Fruit fly (Drosophila melanogaster): Measurements from ENCODE around the gene mtd.

mtd gene

dm6 chr3R:5361681-5362319, 11.6 kb upstream of the mtd start (continued):
- TF ChIP-seq lbe (GFP tag; optimal IDR thresholded peaks at IDR 0.05) (peak; percentile 94), shn (GFP tag; optimal IDR thresholded peaks at IDR 0.05) (peak; percentile 37), CG3838 (GFP tag; optimal IDR thresholded peaks at IDR 0.05) (peak; percentile 48), Antp (GFP tag; optimal IDR thresholded peaks at IDR 0.05) (peak; percentile 91), jumu (GFP tag; optimal IDR thresholded peaks at IDR 0.05) (peak; percentile 88), ci (GFP tag; IDR thresholded peaks at IDR 0.05) (peak; percentile 92), CG31388 (GFP tag; optimal IDR thresholded peaks at IDR 0.05) (peak; percentile 17), aop (GFP tag; IDR thresholded peaks at IDR 0.05) (0 out of 2 replicates have a peak, but pooled peaks have one; percentile 15), CG7271 (tag; optimal IDR thresholded peaks at IDR 0.05) (peak; percentile 26), Dip3 (GFP tag; optimal IDR thresholded peaks at IDR 0.05) (peak; percentile 85), gce (GFP tag; IDR thresholded peaks at IDR 0.05) (peak; percentile 81; the same call in 2 of the 3 replicates), CG4730 (GFP tag; IDR thresholded peaks at IDR 0.05) (peak; percentile 75), ash1 (GFP tag; optimal IDR thresholded peaks at IDR 0.05) (peak; percentile 46), D (optimal IDR thresholded peaks at IDR 0.05) (no peak), D (GFP tag; optimal IDR thresholded peaks at IDR 0.05) (peak; percentile 49), CG17802 (tag; optimal IDR thresholded peaks at IDR 0.05) (peak; percentile 39), Sin3A (optimal IDR thresholded peaks at IDR 0.05) (no peak), Ets97D (GFP tag; optimal IDR thresholded peaks at IDR 0.05) (peak; percentile 43), Ptx1 (GFP tag; IDR thresholded peaks at IDR 0.05) (peak; percentile 90), dm (GFP tag; optimal IDR thresholded peaks at IDR 0.05) (peak; percentile 48), Chrac-16 (GFP tag; optimal IDR thresholded peaks at IDR 0.05) (peak; percentile 74), C15 (GFP tag; IDR thresholded peaks at IDR 0.05) (peak; percentile 72; the same call in 1 of the 3 replicates), CrebB (tag; optimal IDR thresholded peaks at IDR 0.05) (peak; percentile 80), tll (GFP tag; optimal IDR thresholded peaks at IDR 0.05) (no peak), MTF-1 (GFP tag; optimal IDR thresholded peaks at IDR 0.05; ENCODE audit: borderline replicate concordance) (peak; percentile 68), CG10274 (GFP tag; optimal IDR thresholded peaks at IDR 0.05) (peak; percentile 29), CG11456 (GFP tag; IDR thresholded peaks at IDR 0.05) (peak; percentile 90), jing (GFP tag; optimal IDR thresholded peaks at IDR 0.05) (peak; percentile 62), CHES-1-like (GFP tag; optimal IDR thresholded peaks at IDR 0.05) (peak; percentile 67), Nf-YB (GFP tag; optimal IDR thresholded peaks at IDR 0.05) (peak; percentile 61), H2.0 (GFP tag; IDR thresholded peaks at IDR 0.05) (peak; percentile 83), Hey (tag; optimal IDR thresholded peaks at IDR 0.05) (no peak), Deaf1 (tag; optimal IDR thresholded peaks at IDR 0.05) (no peak), wor (GFP tag; IDR thresholded peaks at IDR 0.05) (peak; percentile 42; the same call in 1 of the 2 replicates), Xbp1 (GFP tag; optimal IDR thresholded peaks at IDR 0.05) (peak; percentile 83), Blimp-1 (GFP tag; optimal IDR thresholded peaks at IDR 0.05) (peak; percentile 80), Doc3 (GFP tag; IDR thresholded peaks at IDR 0.05; ENCODE audit: partially characterized antibody) (no peak), corto (GFP tag; optimal IDR thresholded peaks at IDR 0.05) (peak; percentile 82), CG30431 (GFP tag; optimal IDR thresholded peaks at IDR 0.05) (peak; percentile 74), CG17385 (GFP tag; optimal IDR thresholded peaks at IDR 0.05) (peak; percentile 74), CG17829 (tag; optimal IDR thresholded peaks at IDR 0.05) (peak; percentile 71), CG10959 (GFP tag; IDR thresholded peaks at IDR 0.05) (peak; percentile 67), Myb (GFP tag; optimal IDR thresholded peaks at IDR 0.05) (peak; percentile 63), Oli (tag; optimal IDR thresholded peaks at IDR 0.05) (peak; percentile 85), az2 (GFP tag; optimal IDR thresholded peaks at IDR 0.05) (peak; percentile 80), pfk (GFP tag; optimal IDR thresholded peaks at IDR 0.05) (no peak), Hr3 (GFP tag; optimal IDR thresholded peaks at IDR 0.05) (peak; percentile 54), CG6175 (GFP tag; IDR thresholded peaks at IDR 0.05) (0 out of 3 replicates have a peak, but pooled peaks have one; percentile 68), pb (GFP tag; optimal IDR thresholded peaks at IDR 0.05) (peak; percentile 77), trem (tag; optimal IDR thresholded peaks at IDR 0.05) (peak; percentile 23)

All from whole organism, embryonic.